Fruit fly (Drosophila melanogaster): ENCODE measurements around the gene CG6040.

- TF ChIP-seq pan (optimal IDR thresholded peaks at IDR 0.05): no peak
- no peak for TF ChIP-seq usp (GFP tag; optimal IDR thresholded peaks at IDR 0.05)
- TF ChIP-seq CG8478 (optimal IDR thresholded peaks at IDR 0.05): no peak
Measured at dm6 chr3R:19181214-19181613, 84.5 kb downstream of the CG6040 start.

Measured in whole organism.